Fruit fly (Drosophila melanogaster): ENCODE data around the gene RhoGEF64C.

dm6 chr3L:4687133-4687532 lies 5.5 kb upstream of the RhoGEF64C start, which contains the start of gene axo:
- no peak for TF ChIP-seq CoRest (tag; optimal IDR thresholded peaks at IDR 0.05)
- no peak for TF ChIP-seq sug (tag; optimal IDR thresholded peaks at IDR 0.05)
- TF ChIP-seq insv (GFP tag; optimal IDR thresholded peaks at IDR 0.05), result no peak
- TF ChIP-seq fu2 (GFP tag; optimal IDR thresholded peaks at IDR 0.05), result no peak
- no peak for TF ChIP-seq Neu2 (GFP tag; optimal IDR thresholded peaks at IDR 0.05; ENCODE audit: borderline replicate concordance)
- no peak for TF ChIP-seq Myb (GFP tag; optimal IDR thresholded peaks at IDR 0.05)
- no peak for TF ChIP-seq CG30403 (GFP tag; optimal IDR thresholded peaks at IDR 0.05)
- TF ChIP-seq Dll (GFP tag; IDR thresholded peaks at IDR 0.05; ENCODE audit: partially characterized antibody), result no peak
- no peak for TF ChIP-seq sob (GFP tag; IDR thresholded peaks at IDR 0.05)
- no peak for TF ChIP-seq Nf-YA (GFP tag; IDR thresholded peaks at IDR 0.05)
- TF ChIP-seq crp (GFP tag; optimal IDR thresholded peaks at IDR 0.05), result peak in 1 of 2 experiments; percentile 45
